Fruit fly (Drosophila melanogaster) whole organism, embryonic: ENCODE measurements around the gene scramb2.

ENCODE experiments used
- Atf-2 ChIP-seq: fragments of 200-800 bp; sonication (Bioruptor generic); optimal IDR thresholded peaks from 2 replicates; lab custom pipeline; 2016; ENCODE audit warnings: missing biosample characterization, missing genetic modification characterization
- Awh ChIP-seq: fragments of 200-800 bp; sonication (Bioruptor generic); IDR thresholded peaks from 2 replicates; pipeline ENCODE4, ENCODE4 v1.3.6; 2022; ENCODE audit warnings: missing biosample characterization, missing genetic modification characterization
- CG10431 ChIP-seq: fragments of 200-800 bp; sonication (Bioruptor generic); optimal IDR thresholded peaks from 3 replicates; lab custom pipeline; 2018; ENCODE audit warnings: missing biosample characterization, mild to moderate bottlenecking, missing genetic modification characterization
- CG12236 ChIP-seq: fragments of 200-800 bp; sonication (Bioruptor generic); optimal IDR thresholded peaks from 2 replicates; lab custom pipeline; 2016; ENCODE audit warnings: missing biosample characterization, missing genetic modification characterization
- CG13123 ChIP-seq: fragments of 200-800 bp; sonication (Bioruptor generic); optimal IDR thresholded peaks from 2 replicates; lab custom pipeline; 2016; ENCODE audit warnings: missing biosample characterization, missing genetic modification characterization
- CG14050 ChIP-seq: fragments of 200-800 bp; sonication (Bioruptor generic); IDR thresholded peaks from 3 replicates; pipeline ENCODE4 v1.3.6; 2022; ENCODE audit warnings: missing biosample characterization, missing genetic modification characterization
- CG14710 ChIP-seq: fragments of 200-800 bp; sonication (Bioruptor generic); optimal IDR thresholded peaks from 3 replicates; lab custom pipeline; 2019; ENCODE audit warnings: missing biosample characterization, mild to moderate bottlenecking, missing genetic modification characterization, moderate library complexity
- CG15269 ChIP-seq: fragments of 200-800 bp; sonication (Bioruptor generic); optimal IDR thresholded peaks from 2 replicates; lab custom pipeline; 2018; ENCODE audit warnings: missing biosample characterization, mild to moderate bottlenecking, missing genetic modification characterization, moderate library complexity
- CG17186 ChIP-seq: fragments of 200-800 bp; sonication (Bioruptor generic); optimal IDR thresholded peaks from 3 replicates; lab custom pipeline; 2017; ENCODE audit warnings: missing biosample characterization, missing genetic modification reagents, missing genetic modification characterization
- CG17802 ChIP-seq: fragments of 200-800 bp; sonication (Bioruptor generic); optimal IDR thresholded peaks from 2 replicates; lab custom pipeline; 2018; ENCODE audit warnings: missing biosample characterization, mild to moderate bottlenecking, missing genetic modification characterization, moderate library complexity
- CG1792 ChIP-seq: fragments of 200-800 bp; sonication (Bioruptor generic); optimal IDR thresholded peaks from 2 replicates; lab custom pipeline; 2016; ENCODE audit warnings: missing biosample characterization, missing genetic modification characterization
- CG18011 ChIP-seq: fragments of 200-800 bp; sonication (Bioruptor generic); optimal IDR thresholded peaks from 2 replicates; lab custom pipeline; 2017; ENCODE audit warnings: missing biosample characterization, missing genetic modification characterization, mild to moderate bottlenecking, moderate library complexity, missing genotype
- CG1832 ChIP-seq: fragments of 200-800 bp; sonication (Bioruptor generic); optimal IDR thresholded peaks from 2 replicates; lab custom pipeline; 2017; ENCODE audit warnings: missing biosample characterization, mild to moderate bottlenecking, missing genetic modification characterization, inconsistent platforms
- CG31224 ChIP-seq: fragments of 200-800 bp; sonication (Bioruptor generic); IDR thresholded peaks from 2 replicates; pipeline ENCODE4 v1.3.6; 2022; ENCODE audit warnings: missing biosample characterization, missing genetic modification characterization
- CG3163 ChIP-seq: fragments of 200-800 bp; sonication (Bioruptor generic); optimal IDR thresholded peaks from 3 replicates; lab custom pipeline; 2016; ENCODE audit warnings: missing biosample characterization, missing genetic modification characterization
- CG4424 ChIP-seq: fragments of 200-800 bp; sonication (Bioruptor generic); optimal IDR thresholded peaks from 3 replicates; lab custom pipeline; 2016; ENCODE audit warnings: missing biosample characterization, missing genetic modification characterization
- CG6813 ChIP-seq: fragments of 200-800 bp; sonication (Bioruptor generic); optimal IDR thresholded peaks from 2 replicates; lab custom pipeline; 2017; ENCODE audit warnings: missing biosample characterization, missing genetic modification characterization, mild to moderate bottlenecking, moderate library complexity, missing genetic modification reagents
- CG7745 ChIP-seq: fragments of 200-800 bp; sonication (Bioruptor generic); optimal IDR thresholded peaks from 2 replicates; lab custom pipeline; 2018; ENCODE audit warnings: missing biosample characterization, mild to moderate bottlenecking, missing genetic modification characterization, moderate library complexity
- CHES-1-like ChIP-seq: fragments of 200-800 bp; sonication (Bioruptor generic); optimal IDR thresholded peaks from 2 replicates; lab custom pipeline; 2016; ENCODE audit warnings: missing biosample characterization, missing genetic modification characterization
- Ets65A ChIP-seq: fragments of 200-800 bp; sonication (Bioruptor generic); peaks from one replicate; lab custom pipeline; 2016; ENCODE audit warnings: missing biosample characterization, missing genetic modification characterization
- HHEX ChIP-seq: fragments of 200-800 bp; sonication (Bioruptor generic); optimal IDR thresholded peaks from 3 replicates; lab custom pipeline; 2017; ENCODE audit warnings: missing biosample characterization, mild to moderate bottlenecking, missing genetic modification characterization, missing genetic modification reagents
- Hmr ChIP-seq: fragments of 200-800 bp; sonication (Bioruptor generic); optimal IDR thresholded peaks from 3 replicates; lab custom pipeline; 2017; ENCODE audit warnings: mild to moderate bottlenecking, missing biosample characterization, missing genetic modification reagents, missing genetic modification characterization
- Hr78 ChIP-seq, 2 experiments: fragments of 200-800 bp in 1 of 2; fragments of >200 bp in 1 of 2; sonication (Bioruptor generic) in 1 of 2; optimal IDR thresholded peaks; 2 replicates each; lab custom pipeline; 2017 to 2019; ENCODE audit warnings: missing biosample characterization in 2 of 2, missing genetic modification characterization in 2 of 2, mild to moderate bottlenecking in 1 of 2, moderate library complexity in 1 of 2
- Lim3 ChIP-seq: fragments of 200-800 bp; sonication (Bioruptor generic); IDR thresholded peaks from 2 replicates; pipeline ENCODE4 v1.3.6; 2022; ENCODE audit warnings: missing biosample characterization, missing genetic modification characterization
- Max ChIP-seq: fragments of 200-800 bp; sonication (Bioruptor generic); optimal IDR thresholded peaks from 2 replicates; lab custom pipeline; 2016; ENCODE audit warnings: missing biosample characterization, mild to moderate bottlenecking, missing genetic modification characterization
- NK7.1 ChIP-seq: fragments of 200-800 bp; sonication (Bioruptor generic); optimal IDR thresholded peaks from 3 replicates; lab custom pipeline; 2016; ENCODE audit warnings: missing biosample characterization, missing genetic modification characterization
- Oli ChIP-seq: fragments of 200-800 bp; sonication (Bioruptor generic); optimal IDR thresholded peaks from 2 replicates; lab custom pipeline; 2018; ENCODE audit warnings: missing biosample characterization, mild to moderate bottlenecking, missing genetic modification characterization, moderate library complexity
- ap ChIP-seq: fragments of 200-800 bp; sonication (Bioruptor generic); IDR thresholded peaks from 2 replicates; pipeline ENCODE4 v1.3.6; 2022; ENCODE audit warnings: missing biosample characterization, missing genetic modification characterization
- ash1 ChIP-seq: fragments of 200-800 bp; sonication (Bioruptor generic); optimal IDR thresholded peaks from 2 replicates; lab custom pipeline; 2018; ENCODE audit warnings: missing biosample characterization, mild to moderate bottlenecking, missing genetic modification characterization
- az2 ChIP-seq: fragments of 200-800 bp; sonication (Bioruptor generic); optimal IDR thresholded peaks from 3 replicates; lab custom pipeline; 2016; ENCODE audit warnings: missing biosample characterization, missing genetic modification characterization
- bab2 ChIP-seq: fragments of 200-800 bp; sonication (Bioruptor generic); optimal IDR thresholded peaks from 2 replicates; lab custom pipeline; 2016; ENCODE audit warnings: missing biosample characterization, missing genetic modification characterization
- bbx ChIP-seq: fragments of 200-800 bp; sonication (Bioruptor generic); IDR thresholded peaks from 2 replicates; pipeline ENCODE4 v1.3.6; 2022; ENCODE audit warnings: missing biosample characterization, missing genetic modification characterization; ENCODE audit not compliant: partially characterized antibody
- cas ChIP-seq: fragments of 200-800 bp; sonication (Bioruptor generic); IDR thresholded peaks from 2 replicates; pipeline ENCODE4 v1.3.6; 2022; ENCODE audit warnings: missing biosample characterization, missing genetic modification characterization
- cato ChIP-seq: fragments of 200-800 bp; sonication (Bioruptor generic); optimal IDR thresholded peaks from 2 replicates; lab custom pipeline; 2016; ENCODE audit warnings: missing biosample characterization, missing genetic modification characterization, borderline replicate concordance
- cg ChIP-seq: fragments of 200-800 bp; sonication (Bioruptor generic); optimal IDR thresholded peaks from 3 replicates; lab custom pipeline; 2019; ENCODE audit warnings: missing biosample characterization, mild to moderate bottlenecking, missing genetic modification characterization, moderate library complexity
- chn ChIP-seq: fragments of 200-800 bp; sonication (Bioruptor generic); optimal IDR thresholded peaks from 2 replicates; lab custom pipeline; 2016; ENCODE audit warnings: missing biosample characterization, missing genetic modification characterization
- gem ChIP-seq: fragments of 200-800 bp; sonication (Bioruptor generic); optimal IDR thresholded peaks from 2 replicates; lab custom pipeline; 2019; ENCODE audit warnings: missing biosample characterization, mild to moderate bottlenecking, missing genetic modification characterization, moderate library complexity
- hbn ChIP-seq: fragments of 200-800 bp; sonication (Bioruptor generic); IDR thresholded peaks from 2 replicates; pipeline ENCODE4 v1.3.6; 2022; ENCODE audit warnings: missing biosample characterization, missing genetic modification characterization; ENCODE audit not compliant: partially characterized antibody
- her ChIP-seq: fragments of 200-800 bp; sonication (Bioruptor generic); optimal IDR thresholded peaks from 2 replicates; lab custom pipeline; 2016; ENCODE audit warnings: missing biosample characterization, missing genetic modification characterization
- nau ChIP-seq: fragments of 200-800 bp; sonication (Bioruptor generic); optimal IDR thresholded peaks from 3 replicates; lab custom pipeline; 2017; ENCODE audit warnings: missing biosample characterization, mild to moderate bottlenecking, missing genetic modification characterization, missing genetic modification reagents
- prd ChIP-seq, 3 experiments: fragments of >200 bp in 2 of 3; fragments of 200-800 bp in 1 of 3; sonication (Bioruptor generic) in 1 of 3; optimal IDR thresholded peaks in 2 of 3; IDR thresholded peaks in 1 of 3; 2 replicates in 2 of 3; 3 replicates in 1 of 3; pipeline versions ENCODE4 v1.3.6 to Lab custom; 2017 to 2022; ENCODE audit warnings: missing biosample characterization in 1 of 3, missing genetic modification characterization in 1 of 3
- psq ChIP-seq: fragments of 200-800 bp; sonication (Bioruptor generic); optimal IDR thresholded peaks from 2 replicates; lab custom pipeline; 2017; ENCODE audit warnings: missing biosample characterization, missing genetic modification characterization
- sima ChIP-seq: fragments of 200-800 bp; sonication (Bioruptor generic); optimal IDR thresholded peaks from 2 replicates; lab custom pipeline; 2016; ENCODE audit warnings: missing biosample characterization, missing genetic modification characterization
- slbo ChIP-seq: fragments of 200-800 bp; sonication (Bioruptor generic); IDR thresholded peaks from 2 replicates; pipeline ENCODE4 v1.3.6; 2022; ENCODE audit warnings: missing biosample characterization, missing genetic modification characterization
- stwl ChIP-seq: fragments of 200-800 bp; sonication (Bioruptor generic); optimal IDR thresholded peaks from 3 replicates; lab custom pipeline; 2018; ENCODE audit warnings: missing biosample characterization, mild to moderate bottlenecking, missing genetic modification characterization, moderate library complexity
- sug ChIP-seq: fragments of 200-800 bp; optimal IDR thresholded peaks from 2 replicates; lab custom pipeline; 2019; ENCODE audit warnings: missing biosample characterization, mild to moderate bottlenecking, missing genetic modification characterization, moderate library complexity
- zen2 ChIP-seq: fragments of 200-800 bp; sonication (Bioruptor generic); IDR thresholded peaks from 3 replicates; pipeline ENCODE4 v1.3.6; 2022; ENCODE audit warnings: missing biosample characterization, missing genetic modification characterization; ENCODE audit not compliant: partially characterized antibody

scramb2 gene

DNA sequence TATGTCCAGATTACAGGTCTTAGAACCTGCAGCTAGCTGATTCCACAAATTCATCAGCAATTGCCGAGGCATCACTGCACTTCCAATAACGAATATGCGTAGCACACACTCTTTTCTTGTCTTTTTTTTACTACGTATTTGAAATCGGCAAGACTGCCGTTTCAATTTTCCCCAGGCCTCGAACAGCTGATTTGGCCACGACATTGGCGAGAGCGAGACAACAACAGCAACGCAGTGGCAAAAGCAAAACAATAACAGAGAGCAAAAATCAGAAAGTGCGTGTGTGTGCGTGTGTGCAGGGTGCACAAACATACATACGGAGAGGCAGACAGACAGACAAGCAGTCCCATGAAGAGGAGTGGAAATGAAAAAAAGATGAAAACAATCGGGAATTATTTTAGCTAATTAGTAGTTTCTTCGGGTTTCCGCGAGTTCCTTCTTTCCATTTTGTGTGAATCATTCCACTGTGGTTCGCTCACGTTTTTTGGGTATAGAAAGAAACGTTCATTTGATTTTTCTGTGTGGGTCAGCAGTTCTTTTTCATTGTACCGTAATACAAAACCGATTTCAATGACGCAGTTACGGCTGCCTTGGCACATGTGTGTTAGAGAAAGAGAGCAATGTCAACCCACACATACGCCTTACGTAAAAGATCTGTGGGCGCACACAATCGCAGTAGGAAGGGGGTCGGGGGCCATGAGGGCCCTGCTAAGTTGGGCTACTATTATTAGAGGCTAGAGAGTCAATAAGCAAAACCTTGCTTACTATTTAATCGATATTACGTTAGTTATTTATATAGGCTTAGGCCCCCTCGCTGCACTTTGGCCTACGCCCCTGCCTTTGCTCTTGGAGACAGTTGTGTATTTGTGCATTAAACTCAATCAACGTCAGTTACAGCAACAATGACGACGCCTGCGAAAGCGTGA lies 13.7 kb upstream of the scramb2 start (continued):
- TF ChIP-seq CG31224 (peak; percentile 97), nau (GFP tag; lab: Kevin White, UChicago) (peak; percentile 97), CG3163 (GFP tag; lab: Kevin White, UChicago) (peak; percentile 93), zen2 (GFP tag; lab: Robert Waterston, UW) (no peak), NK7.1 (GFP tag; lab: Kevin White, UChicago) (peak; percentile 98), cg (GFP tag; lab: Kevin White, UChicago) (peak; percentile 89), HHEX (peak; percentile 99), Max (GFP tag; lab: Kevin White, UChicago) (peak; percentile 96), her (GFP tag; lab: Kevin White, UChicago) (peak; percentile 97), slbo (peak; percentile 100), Hmr (GFP tag; lab: Kevin White, UChicago) (peak; percentile 99), CG15269 (tag; lab: Kevin White, UChicago) (peak; percentile 98), CG13123 (GFP tag; lab: Kevin White, UChicago) (peak; percentile 98), CG10431 (peak; percentile 82), Lim3 (GFP tag; lab: Robert Waterston, UW) (peak; percentile 98), CG14050 (GFP tag; lab: Robert Waterston, UW) (peak; percentile 99), Atf-2 (GFP tag; lab: Kevin White, UChicago) (peak; percentile 98), CG18011 (peak; percentile 91), gem (tag; lab: Kevin White, UChicago) (peak; percentile 98), Hr78 (GFP tag; optimal IDR thresholded peaks at IDR 0.05; lab: Kevin White, UChicago) (peak in 1 of 2 experiments; percentile 88), CG17802 (peak; percentile 88), cas (peak; percentile 97), CG1832 (peak; percentile 58), cato (peak; percentile 97), CG1792 (GFP tag; lab: Kevin White, UChicago) (peak; percentile 98), CG6813 (peak; percentile 98), CG7745 (peak; percentile 57), ap (GFP tag; lab: Robert Waterston, UW) (peak; percentile 99), CHES-1-like (GFP tag; lab: Kevin White, UChicago) (peak; percentile 99), ash1 (peak; percentile 97), CG4424 (GFP tag; lab: Kevin White, UChicago) (peak; percentile 98), sug (tag; lab: Kevin White, UChicago) (peak; percentile 94), CG14710 (peak; percentile 91), bab2 (GFP tag; lab: Kevin White, UChicago) (peak; percentile 99), stwl (tag; lab: Kevin White, UChicago) (no peak), prd (optimal IDR thresholded peaks at IDR 0.05; lab: Kevin White, UChicago) (no peak), prd (GFP tag; IDR thresholded peaks at IDR 0.05; lab: Robert Waterston, UW) (peak; percentile 100), sima (GFP tag; lab: Kevin White, UChicago) (peak; percentile 93), psq (peak; percentile 92), CG12236 (GFP tag; lab: Kevin White, UChicago) (peak; percentile 98), chn (peak; percentile 98), Oli (tag; lab: Kevin White, UChicago) (peak; percentile 98), hbn (GFP tag; lab: Robert Waterston, UW) (peak; percentile 46; the same call in 1 of the 2 replicates), Ets65A (GFP tag; lab: Kevin White, UChicago) (peak; percentile 100), CG17186 (GFP tag; lab: Kevin White, UChicago) (peak; percentile 93), Awh (GFP tag; lab: Robert Waterston, UW) (peak; percentile 99), az2 (GFP tag; lab: Kevin White, UChicago) (peak; percentile 99), bbx (GFP tag; lab: Robert Waterston, UW) (no peak)
